Worm (Caenorhabditis elegans): ENCODE results near the gene dpm-1.

Gene dpm-1

ce11 chrIV:425995-426394, 19.5 kb upstream of the dpm-1 start, which contains the start of gene garr-1:
Gene garr-1, plus strand, starts transcription at chrIV:426168.
- TF ChIP-seq flh-1 (GFP tag; optimal IDR thresholded peaks at IDR 0.05) (no peak), nhr-12 (tag; optimal IDR thresholded peaks at IDR 0.05) (no peak), elt-1 (tag; optimal IDR thresholded peaks at IDR 0.05; ENCODE audit: borderline replicate concordance, insufficient read depth) (no peak), bed-3 (GFP tag; optimal IDR thresholded peaks at IDR 0.05) (no peak), M03D4.4 (tag; optimal IDR thresholded peaks at IDR 0.05) (no peak)

- TF ChIP-seq M03D4.4 (tag; optimal IDR thresholded peaks at IDR 0.05) (no peak), nhr-28 (tag; optimal IDR thresholded peaks at IDR 0.05) (no peak), zip-8 (tag; optimal IDR thresholded peaks at IDR 0.05) (no peak), cnd-1 (tag; optimal IDR thresholded peaks at IDR 0.05) (no peak), unc-120 (tag; optimal IDR thresholded peaks at IDR 0.05; ENCODE audit: poor library complexity, severe bottlenecking) (no peak), unc-39 (tag; optimal IDR thresholded peaks at IDR 0.05) (no peak), ztf-11 (tag; optimal IDR thresholded peaks at IDR 0.05) (no peak), lsy-2 (tag; optimal IDR thresholded peaks at IDR 0.05) (no peak), nhr-237 (tag; optimal IDR thresholded peaks at IDR 0.05) (no peak), lin-13 (tag; optimal IDR thresholded peaks at IDR 0.05) (no peak), elt-1 (tag; optimal IDR thresholded peaks at IDR 0.05; ENCODE audit: borderline replicate concordance, insufficient read depth) (no peak), lin-32 (GFP tag; optimal IDR thresholded peaks at IDR 0.05) (no peak), hlh-1 (tag; optimal IDR thresholded peaks at IDR 0.05) (no peak)
Observed at ce11 chrIV:426597-426996, 18.9 kb upstream of the dpm-1 start.

- TF ChIP-seq zip-8 (tag; optimal IDR thresholded peaks at IDR 0.05) (peak; percentile 34), pha-4 (tag; optimal IDR thresholded peaks at IDR 0.05) (no peak)
Observed at ce11 chrIV:427100-427908, 18.2 kb upstream of the dpm-1 start.

ce11 chrIV:428869-429268, 16.6 kb upstream of the dpm-1 start, which contains the start of gene Y66H1A.5:
Gene Y66H1A.5, minus strand, starts transcription at chrIV:429133.
- TF ChIP-seq ceh-39 (tag; optimal IDR thresholded peaks at IDR 0.05) (no peak), sem-2 (GFP tag; optimal IDR thresholded peaks at IDR 0.05) (no peak), lsy-2 (tag; optimal IDR thresholded peaks at IDR 0.05) (no peak), sptf-1 (tag; optimal IDR thresholded peaks at IDR 0.05) (no peak), mab-5 (tag; optimal IDR thresholded peaks at IDR 0.05) (no peak), nhr-12 (tag; optimal IDR thresholded peaks at IDR 0.05) (no peak)

- TF ChIP-seq ham-2 (GFP tag; optimal IDR thresholded peaks at IDR 0.05) (no peak), pha-4 (tag; optimal IDR thresholded peaks at IDR 0.05) (no peak), nhr-28 (tag; optimal IDR thresholded peaks at IDR 0.05) (no peak), ceh-43 (GFP tag; optimal IDR thresholded peaks at IDR 0.05) (no peak), nhr-2 (tag; optimal IDR thresholded peaks at IDR 0.05) (no peak), sem-2 (GFP tag; optimal IDR thresholded peaks at IDR 0.05) (no peak), M03D4.4 (tag; optimal IDR thresholded peaks at IDR 0.05) (no peak), tbx-8 (GFP tag; optimal IDR thresholded peaks at IDR 0.05) (no peak), blmp-1 (tag; optimal IDR thresholded peaks at IDR 0.05) (no peak), ces-1 (GFP tag; optimal IDR thresholded peaks at IDR 0.05) (no peak), sptf-1 (tag; optimal IDR thresholded peaks at IDR 0.05) (no peak), lin-32 (GFP tag; optimal IDR thresholded peaks at IDR 0.05) (no peak), flh-1 (GFP tag; optimal IDR thresholded peaks at IDR 0.05) (no peak), ceh-83 (GFP tag; optimal IDR thresholded peaks at IDR 0.05) (no peak), nhr-12 (tag; optimal IDR thresholded peaks at IDR 0.05) (no peak), mep-1 (tag; optimal IDR thresholded peaks at IDR 0.05) (no peak), zip-8 (tag; optimal IDR thresholded peaks at IDR 0.05) (no peak)
Observed at ce11 chrIV:438384-438783, 7.1 kb upstream of the dpm-1 start.

ce11 chrIV:440509-440908, 5.0 kb upstream of the dpm-1 start, which contains the start of gene hum-8:
Gene hum-8, minus strand, starts transcription at chrIV:440554.
- TF ChIP-seq lin-13 (tag; optimal IDR thresholded peaks at IDR 0.05): no peak
- TF ChIP-seq nhr-76 (tag; optimal IDR thresholded peaks at IDR 0.05): no peak
- TF ChIP-seq elt-3 (tag; optimal IDR thresholded peaks at IDR 0.05): no peak
- no peak for TF ChIP-seq mep-1 (tag; optimal IDR thresholded peaks at IDR 0.05)
- no peak for TF ChIP-seq sem-2 (GFP tag; optimal IDR thresholded peaks at IDR 0.05)
- TF ChIP-seq ztf-11 (tag; optimal IDR thresholded peaks at IDR 0.05): no peak
- no peak for TF ChIP-seq hlh-1 (tag; optimal IDR thresholded peaks at IDR 0.05)
- no peak for TF ChIP-seq ceh-39 (tag; optimal IDR thresholded peaks at IDR 0.05)
- no peak for TF ChIP-seq ces-1 (GFP tag; optimal IDR thresholded peaks at IDR 0.05)
- no peak for TF ChIP-seq snpc-4 (tag; optimal IDR thresholded peaks at IDR 0.05)
- no peak for TF ChIP-seq drap-1 (GFP tag; optimal IDR thresholded peaks at IDR 0.05)
- TF ChIP-seq mab-5 (tag; optimal IDR thresholded peaks at IDR 0.05): no peak
